Worm (Caenorhabditis elegans) whole organism, mixed stage, embryonic: Measurements from ENCODE around the gene math-8.
A peak's percentile ranks its signal among the peaks of the same experiment; 100 is the strongest.
"Not testable (repeated sequence)": the region's sequence is repeated elsewhere in the genome, so short reads cannot be mapped to it uniquely, and the experiment has no call there.

Source experiments
- M03D4.4 ChIP-seq: sonication (generic microtip); optimal IDR thresholded peaks from 2 replicates; lab custom pipeline; 2017; ENCODE audit warnings: mild to moderate bottlenecking, missing genetic modification characterization, missing compliant biosample characterization
- bed-3 ChIP-seq: fragments of 200-800 bp; sonication (Bioruptor generic); optimal IDR thresholded peaks from 3 replicates; lab custom pipeline; 2018; ENCODE audit warnings: mild to moderate bottlenecking, missing genetic modification characterization, moderate library complexity, missing compliant biosample characterization
- blmp-1 ChIP-seq: fragments of 150-350 bp; optimal IDR thresholded peaks from 2 replicates; lab custom pipeline; 2014; ENCODE audit warnings: missing biosample characterization, missing genetic modification characterization
- ceh-39 ChIP-seq: fragments of 150-350 bp; optimal IDR thresholded peaks from 2 replicates; lab custom pipeline; 2014; ENCODE audit warnings: missing biosample characterization, missing genetic modification characterization
- ceh-43 ChIP-seq: fragments of 200-800 bp; sonication (Bioruptor generic); optimal IDR thresholded peaks from 2 replicates; lab custom pipeline; 2018; ENCODE audit warnings: mild to moderate bottlenecking, missing genetic modification characterization, moderate library complexity, missing compliant biosample characterization
- drap-1 ChIP-seq: fragments of 200-800 bp; sonication (Bioruptor generic); optimal IDR thresholded peaks from 3 replicates; lab custom pipeline; 2018; ENCODE audit warnings: mild to moderate bottlenecking, missing genetic modification characterization, missing compliant biosample characterization
- elt-1 ChIP-seq: sonication (generic microtip); optimal IDR thresholded peaks from 2 replicates; lab custom pipeline; 2017; ENCODE audit warnings: missing genetic modification characterization, mild to moderate bottlenecking, missing compliant biosample characterization, antibody characterized with exemption, moderate library complexity, borderline replicate concordance; ENCODE audit not compliant: insufficient read depth
- elt-3 ChIP-seq: fragments of 150-350 bp; optimal IDR thresholded peaks from 2 replicates; lab custom pipeline; 2014; ENCODE audit warnings: missing biosample characterization, missing genetic modification characterization
- flh-1 ChIP-seq: fragments of 200-800 bp; sonication (Bioruptor generic); optimal IDR thresholded peaks from 2 replicates; lab custom pipeline; 2018; ENCODE audit warnings: mild to moderate bottlenecking, missing genetic modification characterization, moderate library complexity, missing compliant biosample characterization
- ham-2 ChIP-seq: fragments of 200-800 bp; sonication (Bioruptor generic); optimal IDR thresholded peaks from 2 replicates; lab custom pipeline; 2018; ENCODE audit warnings: mild to moderate bottlenecking, missing genetic modification characterization, missing compliant biosample characterization
- hlh-1 ChIP-seq: fragments of 150-350 bp; optimal IDR thresholded peaks from 2 replicates; lab custom pipeline; 2014; ENCODE audit warnings: missing biosample characterization, missing genetic modification reagents, missing genetic modification characterization
- lin-32 ChIP-seq: fragments of 200-800 bp; sonication (Bioruptor generic); optimal IDR thresholded peaks from 2 replicates; lab custom pipeline; 2018; ENCODE audit warnings: mild to moderate bottlenecking, missing genetic modification characterization, missing compliant biosample characterization
- mab-5 ChIP-seq: fragments of 150-350 bp; optimal IDR thresholded peaks from 2 replicates; lab custom pipeline; 2014; ENCODE audit warnings: missing biosample characterization, missing genetic modification characterization
- mep-1 ChIP-seq: fragments of 150-350 bp; optimal IDR thresholded peaks from 2 replicates; lab custom pipeline; 2017; ENCODE audit warnings: missing biosample characterization, missing genetic modification reagents, missing genetic modification characterization, inconsistent platforms
- mls-2 ChIP-seq: sonication (generic microtip); optimal IDR thresholded peaks from 2 replicates; lab custom pipeline; 2016; ENCODE audit warnings: mild to moderate bottlenecking, missing genetic modification characterization, moderate library complexity, missing compliant biosample characterization
- nhr-237 ChIP-seq: fragments of 150-350 bp; optimal IDR thresholded peaks from 2 replicates; lab custom pipeline; 2014; ENCODE audit warnings: missing biosample characterization, missing genetic modification characterization
- nhr-28 ChIP-seq: fragments of 150-350 bp; optimal IDR thresholded peaks from 2 replicates; lab custom pipeline; 2014; ENCODE audit warnings: missing biosample characterization, missing genetic modification characterization
- nhr-76 ChIP-seq: sonication (generic microtip); optimal IDR thresholded peaks from 2 replicates; lab custom pipeline; 2017; ENCODE audit warnings: missing biosample characterization, missing genetic modification characterization
- pha-4 ChIP-seq: fragments of 150-350 bp; optimal IDR thresholded peaks from 2 replicates; lab custom pipeline; 2018; ENCODE audit warnings: missing biosample characterization, missing genetic modification reagents, missing genetic modification characterization
- snpc-4 ChIP-seq: fragments of 150-350 bp; optimal IDR thresholded peaks from 2 replicates; lab custom pipeline; 2014; ENCODE audit warnings: missing biosample characterization, missing genetic modification characterization
- sptf-1 ChIP-seq: sonication (generic microtip); optimal IDR thresholded peaks from 2 replicates; lab custom pipeline; 2017; ENCODE audit warnings: mild to moderate bottlenecking, missing genetic modification characterization, moderate library complexity, missing compliant biosample characterization
- unc-120 ChIP-seq: sonication (generic microtip); optimal IDR thresholded peaks from 2 replicates; lab custom pipeline; 2017; ENCODE audit warnings: missing genetic modification characterization, missing compliant biosample characterization; ENCODE audit not compliant: poor library complexity, severe bottlenecking
- unc-62 ChIP-seq: fragments of 150-350 bp; optimal IDR thresholded peaks from 2 replicates; lab custom pipeline; 2014; ENCODE audit warnings: missing biosample characterization, missing genetic modification reagents, missing genetic modification characterization
- zip-8 ChIP-seq: fragments of 150-350 bp; optimal IDR thresholded peaks from 2 replicates; lab custom pipeline; 2014; ENCODE audit warnings: missing biosample characterization, missing genetic modification characterization
- ztf-11 ChIP-seq: fragments of 150-350 bp; optimal IDR thresholded peaks from 2 replicates; lab custom pipeline; 2014; ENCODE audit warnings: missing biosample characterization, missing genetic modification characterization

math-8 gene

ce11 chrII:1869120-1869519 is 19.9 kb downstream of the math-8 start, which contains the start of gene math-14:
math-14 (plus strand) TSS chrII:1869420.
- TF ChIP-seq mab-5 (tag; lab: Kevin White, UChicago) (no peak), elt-3 (tag; lab: Kevin White, UChicago) (no peak), ceh-43 (no peak), unc-120 (no peak), sptf-1 (no peak), unc-62 (GFP tag; lab: Kevin White, UChicago) (no peak), flh-1 (GFP tag; lab: Kevin White, UChicago) (no peak), ztf-11 (tag; lab: Kevin White, UChicago) (no peak), pha-4 (no peak), ham-2 (GFP tag; lab: Kevin White, UChicago) (no peak), lin-32 (GFP tag; lab: Kevin White, UChicago) (no peak), M03D4.4 (tag; lab: Kevin White, UChicago) (no peak), ceh-39 (tag; lab: Kevin White, UChicago) (no peak), nhr-28 (no peak), blmp-1 (tag; lab: Kevin White, UChicago) (no peak), nhr-76 (tag; lab: Kevin White, UChicago) (no peak)

- TF ChIP-seq flh-1 (GFP tag; lab: Kevin White, UChicago) (no peak), sptf-1 (no peak)
Measured at ce11 chrII:1865683-1866431, 23.1 kb downstream of the math-8 start, which contains the start of gene math-15. math-15 (plus strand) TSS chrII:1866381.

ce11 chrII:1864278-1864677 is 24.7 kb downstream of the math-8 start, which contains the start of gene C16C4.17:
C16C4.17 (plus strand) TSS chrII:1864578.
- TF ChIP-seq ham-2 (GFP tag; lab: Kevin White, UChicago) (no peak), mab-5 (tag; lab: Kevin White, UChicago) (no peak), nhr-237 (tag; lab: Kevin White, UChicago) (no peak), mls-2 (tag; lab: Kevin White, UChicago) (no peak), elt-1 (no peak), bed-3 (GFP tag; lab: Kevin White, UChicago) (no peak), sptf-1 (no peak), unc-120 (no peak), ceh-43 (no peak), snpc-4 (tag; lab: Kevin White, UChicago) (no peak)

- not testable (repeated sequence) for TF ChIP-seq ztf-11, hlh-1, nhr-237 (tag; lab: Kevin White, UChicago)
- TF ChIP-seq, all 35 proteins: peak for 0; not testable (repeated sequence) for 35
Measured at ce11 chrII:1862334-1862733, 26.6 kb downstream of the math-8 start, which contains the start of gene fbxb-98. fbxb-98 (plus strand) TSS chrII:1862634.

ce11 chrII:1861285-1861793 is 27.6 kb downstream of the math-8 start, which contains the start of gene C16C4.18:
C16C4.18 (minus strand) TSS chrII:1861335.
- TF ChIP-seq mep-1 (tag; lab: Kevin White, UChicago): peak; percentile 2
- TF ChIP-seq, all 35 proteins: peak for 1; not testable (repeated sequence) for 34

- TF ChIP-seq mab-5 (tag; lab: Kevin White, UChicago); snpc-4 (tag; lab: Kevin White, UChicago); ham-2 (GFP tag; lab: Kevin White, UChicago): not testable (repeated sequence)
Measured at ce11 chrII:1854094-1854493, 34.9 kb downstream of the math-8 start, which contains the start of gene fbxb-95. fbxb-95 (plus strand) TSS chrII:1854394.

- TF ChIP-seq ham-2 (GFP tag; lab: Kevin White, UChicago) (no peak), blmp-1 (tag; lab: Kevin White, UChicago) (no peak), unc-120 (no peak), unc-62 (GFP tag; lab: Kevin White, UChicago) (no peak), snpc-4 (tag; lab: Kevin White, UChicago) (no peak), zip-8 (tag; lab: Kevin White, UChicago) (no peak), drap-1 (GFP tag; lab: Kevin White, UChicago) (no peak), mab-5 (tag; lab: Kevin White, UChicago) (no peak), elt-1 (no peak)
Measured at ce11 chrII:1852503-1852902, 36.5 kb downstream of the math-8 start, which contains the start of gene C52E2.2. C52E2.2 (plus strand) TSS chrII:1852803.
